Worm (Caenorhabditis elegans): ENCODE measurements around the gene idpb-5.

- TF ChIP-seq tbx-11 (GFP tag; IDR thresholded peaks at IDR 0.05): no peak
- no peak for TF ChIP-seq ama-1 (optimal IDR thresholded peaks at IDR 0.05)
- no peak for TF ChIP-seq tra-4 (tag; optimal IDR thresholded peaks at IDR 0.05)
- TF ChIP-seq aly-1 (tag; optimal IDR thresholded peaks at IDR 0.05): no peak
- TF ChIP-seq hmg-4 (GFP tag; optimal IDR thresholded peaks at IDR 0.05): no peak
- TF ChIP-seq B0310.2 (tag; optimal IDR thresholded peaks at IDR 0.05): no peak
- TF ChIP-seq scrt-1 (GFP tag; IDR thresholded peaks at IDR 0.05): no peak
- TF ChIP-seq tbx-37 (GFP tag; conservative IDR thresholded peaks at IDR 0.05): no peak
Observed at ce11 chrV:11857756-11858155, 18.4 kb downstream of the idpb-5 start.

Measured in whole organism, early embryonic.